Worm (Caenorhabditis elegans): Measurements from ENCODE around the gene kvs-5.

DNA sequence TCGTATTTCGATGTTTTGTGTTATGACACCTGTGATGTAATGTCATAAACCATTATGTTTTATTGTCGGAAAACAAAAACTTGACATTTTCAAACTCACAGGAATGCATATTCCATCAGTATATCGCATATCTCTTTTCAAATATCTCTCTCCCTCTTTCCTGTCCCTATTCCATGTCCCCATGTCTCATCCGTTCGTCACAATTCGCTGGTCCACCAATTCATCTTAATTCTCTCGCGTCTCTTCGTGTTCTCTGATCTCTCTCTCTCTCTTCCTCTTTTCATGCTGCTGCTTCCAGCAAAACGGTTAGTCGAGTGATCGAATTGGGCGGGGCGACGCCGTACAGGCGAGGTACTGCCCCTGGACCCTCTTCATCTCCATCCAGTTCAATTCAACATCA, 5.3 kb downstream of the kvs-5 start:
- TF ChIP-seq B0310.2 (tag; optimal IDR thresholded peaks at IDR 0.05) (no peak), ama-1 (optimal IDR thresholded peaks at IDR 0.05) (no peak), hmbx-1 (tag; optimal IDR thresholded peaks at IDR 0.05) (no peak), flt-1 (GFP tag; IDR thresholded peaks at IDR 0.05) (no peak), tbx-11 (GFP tag; IDR thresholded peaks at IDR 0.05) (no peak), scrt-1 (GFP tag; IDR thresholded peaks at IDR 0.05) (no peak), aly-1 (tag; optimal IDR thresholded peaks at IDR 0.05) (no peak), F13C5.2 (tag; optimal IDR thresholded peaks at IDR 0.05) (no peak)

All from whole organism, early embryonic.